Worm (Caenorhabditis elegans) whole organism, L3 larva: ENCODE measurements around the gene T15H9.5.

Experiments used
- ama-1 ChIP-seq: fragments of 150-350 bp; optimal IDR thresholded peaks from 2 replicates; lab custom pipeline; 2018
- elt-3 ChIP-seq, 3 experiments: fragments of 150-350 bp in 1 of 3; sonication (generic microtip) in 2 of 3; optimal IDR thresholded peaks; 2 replicates in 2 of 3; 4 replicates in 1 of 3; lab custom pipeline; 2014 to 2017; ENCODE audit warnings: missing biosample characterization in 3 of 3, missing genetic modification characterization in 3 of 3
- nfya-1 ChIP-seq: sonication (generic microtip); optimal IDR thresholded peaks from 2 replicates; lab custom pipeline; 2017; ENCODE audit warnings: missing genetic modification characterization, mild to moderate bottlenecking, missing compliant biosample characterization, antibody characterized with exemption, moderate library complexity; ENCODE audit not compliant: insufficient read depth
- nhr-28 ChIP-seq: fragments of 150-350 bp; optimal IDR thresholded peaks from 2 replicates; lab custom pipeline; 2014; ENCODE audit warnings: missing biosample characterization, missing genetic modification characterization
- pqm-1 ChIP-seq: fragments of 150-350 bp; optimal IDR thresholded peaks from 2 replicates; lab custom pipeline; 2017; ENCODE audit warnings: missing biosample characterization, missing genetic modification characterization, inconsistent platforms
- zag-1 ChIP-seq: fragments of 150-350 bp; optimal IDR thresholded peaks from 2 replicates; lab custom pipeline; 2014; ENCODE audit warnings: missing biosample characterization, missing genetic modification characterization
- ztf-4 ChIP-seq: fragments of 150-350 bp; optimal IDR thresholded peaks from 2 replicates; lab custom pipeline; 2014; ENCODE audit warnings: missing biosample characterization, missing genetic modification characterization

- TF ChIP-seq nhr-28 (tag; lab: Kevin White, UChicago): no peak
- TF ChIP-seq elt-3 (tag; optimal IDR thresholded peaks at IDR 0.05; lab: Kevin White, UChicago): no peak
- no peak for TF ChIP-seq ztf-4 (tag; lab: Kevin White, UChicago)
- no peak for TF ChIP-seq pqm-1 (tag; lab: Kevin White, UChicago)
- TF ChIP-seq nfya-1: no peak
- TF ChIP-seq ama-1 (lab: Kevin White, UChicago): no peak
- no peak for TF ChIP-seq zag-1
Observed at ce11 chrII:9620616-9621015, 9.4 kb upstream of the T15H9.5 start.
